Worm (Caenorhabditis elegans) whole organism, young adult: Measurements from ENCODE around the gene F17C11.12.

Experiments used
- B0336.3 ChIP-seq: fragments of 200-800 bp; sonication (Bioruptor generic); IDR thresholded peaks from 2 replicates; pipeline ENCODE4 v1.3.6; 2022; ENCODE audit warnings: missing genetic modification characterization, missing compliant biosample characterization
- D2030.7 ChIP-seq: fragments of 200-800 bp; sonication (Bioruptor generic); IDR thresholded peaks from 2 replicates; pipeline ENCODE4 v1.3.6; 2022; ENCODE audit warnings: missing genetic modification reagents, missing genetic modification characterization, missing compliant biosample characterization
- F23B12.7 ChIP-seq: sonication (generic microtip); optimal IDR thresholded peaks from 2 replicates; lab custom pipeline; 2017; ENCODE audit warnings: missing genetic modification characterization, mild to moderate bottlenecking, missing compliant biosample characterization, antibody characterized with exemption, moderate library complexity; ENCODE audit not compliant: insufficient read depth
- F57A8.1 ChIP-seq: fragments of 200-800 bp; sonication (Bioruptor generic); optimal IDR thresholded peaks from 2 replicates; lab custom pipeline; 2018; ENCODE audit warnings: mild to moderate bottlenecking, missing genetic modification characterization, moderate library complexity, missing compliant biosample characterization
- T07F8.4 ChIP-seq: sonication (generic microtip); optimal IDR thresholded peaks from 2 replicates; lab custom pipeline; 2016; ENCODE audit warnings: mild to moderate bottlenecking, missing genetic modification characterization, moderate library complexity, missing compliant biosample characterization
- Y53F4B.3 ChIP-seq: fragments of 200-800 bp; sonication (Bioruptor generic); IDR thresholded peaks from 2 replicates; pipeline ENCODE4 v1.3.6; 2022; ENCODE audit warnings: missing genetic modification reagents, missing genetic modification characterization, missing compliant biosample characterization
- Y56A3A.18 ChIP-seq: fragments of 200-800 bp; sonication (Bioruptor generic); IDR thresholded peaks from 2 replicates; pipeline ENCODE4 v1.3.6; 2022; ENCODE audit warnings: missing genetic modification reagents, missing genetic modification characterization, missing compliant biosample characterization
- ZK185.1 ChIP-seq: sonication (generic microtip); optimal IDR thresholded peaks from 2 replicates; lab custom pipeline; 2016; ENCODE audit warnings: mild to moderate bottlenecking, missing genetic modification characterization, missing compliant biosample characterization; ENCODE audit not compliant: poor library complexity, severe bottlenecking
- ama-1 ChIP-seq, 3 experiments: fragments of 150-350 bp in 1 of 3; sonication (generic microtip) in 2 of 3; optimal IDR thresholded peaks; 2 replicates each; lab custom pipeline; 2014 to 2018; ENCODE audit warnings: missing biosample characterization in 2 of 3, missing genetic modification characterization in 2 of 3, missing genetic modification reagents in 2 of 3
- attf-3 ChIP-seq: fragments of 200-800 bp; sonication (Bioruptor generic); conservative IDR thresholded peaks from 2 replicates; pipeline ENCODE4 v1.3.6; 2022; ENCODE audit warnings: missing genetic modification reagents, missing genetic modification characterization, missing compliant biosample characterization
- attf-5 ChIP-seq: fragments of 200-800 bp; sonication (Bioruptor generic); optimal IDR thresholded peaks from 2 replicates; lab custom pipeline; 2018; ENCODE audit warnings: mild to moderate bottlenecking, missing genetic modification characterization, missing compliant biosample characterization
- bed-1 ChIP-seq: fragments of 200-800 bp; sonication (Bioruptor generic); IDR thresholded peaks from 2 replicates; pipeline ENCODE4 v1.3.6; 2022; ENCODE audit warnings: missing genetic modification reagents, missing genetic modification characterization, missing compliant biosample characterization
- cebp-2 ChIP-seq: fragments of 200-800 bp; sonication (Bioruptor generic); IDR thresholded peaks from 2 replicates; pipeline ENCODE4 v1.3.6; 2022; ENCODE audit warnings: missing genetic modification characterization, missing compliant biosample characterization
- ceh-100 ChIP-seq: fragments of 200-800 bp; sonication (Bioruptor generic); IDR thresholded peaks from 2 replicates; pipeline ENCODE4 v1.3.6; 2022; ENCODE audit warnings: missing genetic modification reagents, missing genetic modification characterization, missing compliant biosample characterization
- ceh-27 ChIP-seq: fragments of 200-800 bp; sonication (Bioruptor generic); optimal IDR thresholded peaks from 2 replicates; lab custom pipeline; 2018; ENCODE audit warnings: mild to moderate bottlenecking, missing genetic modification characterization, moderate library complexity, missing compliant biosample characterization
- ceh-91 ChIP-seq: fragments of 200-800 bp; sonication (Bioruptor generic); IDR thresholded peaks from 2 replicates; pipeline ENCODE4 v1.3.6; 2022; ENCODE audit warnings: missing genetic modification reagents, missing genetic modification characterization, missing compliant biosample characterization
- die-1 ChIP-seq: sonication (generic microtip); optimal IDR thresholded peaks from 2 replicates; lab custom pipeline; 2016; ENCODE audit warnings: missing genotype, mild to moderate bottlenecking, missing genetic modification characterization, missing compliant biosample characterization
- dpff-1 ChIP-seq: sonication (generic microtip); optimal IDR thresholded peaks from 2 replicates; lab custom pipeline; 2017; ENCODE audit warnings: mild to moderate bottlenecking, missing genetic modification characterization, missing compliant biosample characterization
- ekl-4 ChIP-seq: fragments of 200-800 bp; sonication (Bioruptor generic); IDR thresholded peaks from 2 replicates; pipeline ENCODE4 v1.3.6; 2022; ENCODE audit warnings: missing genetic modification reagents, missing genetic modification characterization, missing compliant biosample characterization
- fkh-3 ChIP-seq: sonication (generic microtip); optimal IDR thresholded peaks from 2 replicates; lab custom pipeline; 2016; ENCODE audit warnings: mild to moderate bottlenecking, missing genetic modification characterization, missing compliant biosample characterization
- hlh-26 ChIP-seq: fragments of 200-800 bp; sonication (Bioruptor generic); conservative IDR thresholded peaks from 2 replicates; pipeline ENCODE4 v1.3.6; 2022; ENCODE audit warnings: missing genetic modification reagents, missing genetic modification characterization, missing compliant biosample characterization
- hrde-1 ChIP-seq: sonication (generic microtip); optimal IDR thresholded peaks from 2 replicates; lab custom pipeline; 2016; ENCODE audit warnings: missing genetic modification characterization, mild to moderate bottlenecking, missing compliant biosample characterization, moderate library complexity, missing genotype, missing genetic modification reagents, borderline replicate concordance
- hsf-1 ChIP-seq: fragments of 200-800 bp; sonication (Bioruptor generic); IDR thresholded peaks from 2 replicates; pipeline ENCODE4 v1.3.6; 2022; ENCODE audit warnings: missing genetic modification reagents, missing genetic modification characterization, missing compliant biosample characterization
- lag-1 ChIP-seq: fragments of 200-800 bp; sonication (Bioruptor generic); IDR thresholded peaks from 2 replicates; pipeline ENCODE4 v1.3.6; 2022; ENCODE audit warnings: missing genetic modification reagents, missing genetic modification characterization, missing compliant biosample characterization
- lin-26 ChIP-seq: fragments of 200-800 bp; sonication (Bioruptor generic); IDR thresholded peaks from 2 replicates; pipeline ENCODE4 v1.3.6; 2022; ENCODE audit warnings: missing genetic modification reagents, missing genetic modification characterization, missing compliant biosample characterization
- lin-35 ChIP-seq, 3 experiments: fragments of 150-350 bp in 2 of 3; sonication (generic microtip) in 1 of 3; optimal IDR thresholded peaks; 2 replicates each; lab custom pipeline; 2014 to 2018; ENCODE audit warnings: missing biosample characterization in 3 of 3, missing genetic modification characterization in 3 of 3, missing genetic modification reagents in 3 of 3
- madf-8 ChIP-seq: fragments of 200-800 bp; sonication (Bioruptor generic); conservative IDR thresholded peaks from 2 replicates; pipeline ENCODE4 v1.3.6; 2022; ENCODE audit warnings: missing genetic modification reagents, missing genetic modification characterization, missing compliant biosample characterization
- mel-28 ChIP-seq: sonication (generic microtip); optimal IDR thresholded peaks from 2 replicates; lab custom pipeline; 2016; ENCODE audit warnings: borderline replicate concordance, mild to moderate bottlenecking, missing genetic modification characterization, missing compliant biosample characterization
- mes-4 ChIP-seq: sonication (generic microtip); optimal IDR thresholded peaks from 2 replicates; lab custom pipeline; 2016; ENCODE audit warnings: missing genotype, missing genetic modification characterization, missing compliant biosample characterization
- mxl-1 ChIP-seq: sonication (generic microtip); optimal IDR thresholded peaks from 2 replicates; lab custom pipeline; 2016; ENCODE audit warnings: missing genetic modification characterization, missing compliant biosample characterization
- nfyb-1 ChIP-seq: fragments of 200-800 bp; sonication (Bioruptor generic); IDR thresholded peaks from 2 replicates; pipeline ENCODE4 v1.3.6; 2022; ENCODE audit warnings: missing genetic modification reagents, missing genetic modification characterization, missing compliant biosample characterization
- nhr-179 ChIP-seq: sonication (generic microtip); optimal IDR thresholded peaks from 2 replicates; lab custom pipeline; 2016; ENCODE audit warnings: mild to moderate bottlenecking, missing genetic modification characterization, missing compliant biosample characterization
- nhr-90 ChIP-seq: sonication (generic microtip); optimal IDR thresholded peaks from 2 replicates; lab custom pipeline; 2016; ENCODE audit warnings: missing genotype, mild to moderate bottlenecking, missing genetic modification characterization, missing compliant biosample characterization
- pha-4 ChIP-seq: fragments of 150-350 bp; sonication (generic microtip); optimal IDR thresholded peaks from 2 replicates; lab custom pipeline; 2014; ENCODE audit warnings: missing biosample characterization, missing genetic modification reagents, missing genetic modification characterization
- rec-8 ChIP-seq, 2 experiments: sonication (generic microtip); optimal IDR thresholded peaks; 2 replicates each; lab custom pipeline; 2016; ENCODE audit warnings: mild to moderate bottlenecking in 2 of 2, missing genetic modification characterization in 2 of 2, missing genetic modification reagents in 2 of 2, missing genotype in 2 of 2, missing biosample characterization in 1 of 2, missing compliant biosample characterization in 1 of 2, moderate library complexity in 1 of 2
- rpc-1 ChIP-seq, 2 experiments: fragments of 150-350 bp in 1 of 2; sonication (generic microtip) in 1 of 2; optimal IDR thresholded peaks; 2 replicates each; lab custom pipeline; 2014 to 2018; ENCODE audit warnings: missing biosample characterization in 1 of 2, missing genetic modification characterization in 1 of 2, missing genetic modification reagents in 1 of 2, missing genotype in 1 of 2
- snpc-3.4 ChIP-seq: sonication (generic microtip); optimal IDR thresholded peaks from 2 replicates; lab custom pipeline; 2017; ENCODE audit warnings: missing genetic modification characterization, mild to moderate bottlenecking, missing compliant biosample characterization, antibody characterized with exemption, moderate library complexity, missing genotype, missing genetic modification reagents
- somi-1 ChIP-seq: fragments of 200-800 bp; sonication (Bioruptor generic); optimal IDR thresholded peaks from 2 replicates; lab custom pipeline; 2018; ENCODE audit warnings: mild to moderate bottlenecking, missing genetic modification characterization, missing compliant biosample characterization
- sptf-2 ChIP-seq: fragments of 200-800 bp; sonication (Bioruptor generic); optimal IDR thresholded peaks from 2 replicates; lab custom pipeline; 2018; ENCODE audit warnings: mild to moderate bottlenecking, missing genetic modification characterization, missing compliant biosample characterization
- tbp1 ChIP-seq: fragments of 200-800 bp; sonication (Bioruptor generic); optimal IDR thresholded peaks from 2 replicates; lab custom pipeline; 2018; ENCODE audit warnings: mild to moderate bottlenecking, missing genetic modification characterization, missing compliant biosample characterization
- tlf-1 ChIP-seq: fragments of 200-800 bp; sonication (Bioruptor generic); optimal IDR thresholded peaks from 2 replicates; lab custom pipeline; 2018; ENCODE audit warnings: mild to moderate bottlenecking, missing genetic modification characterization, missing compliant biosample characterization
- unc-130 ChIP-seq: sonication (generic microtip); optimal IDR thresholded peaks from 2 replicates; lab custom pipeline; 2016; ENCODE audit warnings: missing genetic modification reagents, missing genetic modification characterization, missing compliant biosample characterization
- xnd-1 ChIP-seq: sonication (generic microtip); optimal IDR thresholded peaks from 2 replicates; lab custom pipeline; 2016; ENCODE audit warnings: missing genotype, missing genetic modification reagents, missing genetic modification characterization, missing compliant biosample characterization
- zim-3 ChIP-seq: sonication (generic microtip); optimal IDR thresholded peaks from 2 replicates; lab custom pipeline; 2017; ENCODE audit warnings: mild to moderate bottlenecking, missing genetic modification characterization, moderate library complexity, missing compliant biosample characterization
- ztf-22 ChIP-seq: fragments of 200-800 bp; sonication (Bioruptor generic); optimal IDR thresholded peaks from 2 replicates; lab custom pipeline; 2018; ENCODE audit warnings: mild to moderate bottlenecking, missing genetic modification characterization, moderate library complexity, missing compliant biosample characterization
- ztf-26 ChIP-seq: sonication (generic microtip); optimal IDR thresholded peaks from 2 replicates; lab custom pipeline; 2017; ENCODE audit warnings: missing genetic modification characterization, missing compliant biosample characterization
- ztf-28 ChIP-seq: fragments of 200-800 bp; sonication (Bioruptor generic); IDR thresholded peaks from 2 replicates; pipeline ENCODE4 v1.3.6; 2022; ENCODE audit warnings: missing genetic modification reagents, missing genetic modification characterization, missing compliant biosample characterization
- ztf-6 ChIP-seq: fragments of 200-800 bp; sonication (Bioruptor generic); IDR thresholded peaks from 2 replicates; pipeline ENCODE4 v1.3.6; 2022; ENCODE audit warnings: missing genetic modification reagents, missing genetic modification characterization, missing compliant biosample characterization

F17C11.12 gene

ce11 chrV:10940571-10940991 is 3.9 kb upstream of the F17C11.12 start (continued):
- TF ChIP-seq xnd-1 (tag; lab: Kevin White, UChicago) (no peak), ztf-6 (GFP tag; lab: Robert Waterston, UW) (no peak), hrde-1 (tag; lab: Kevin White, UChicago) (no peak), ztf-26 (tag; lab: Kevin White, UChicago) (no peak), attf-3 (GFP tag; lab: Robert Waterston, UW) (no peak), ama-1 (optimal IDR thresholded peaks at IDR 0.05; lab: Kevin White, UChicago) (peak; percentile 41), ama-1 (GFP tag; optimal IDR thresholded peaks at IDR 0.05; lab: Kevin White, UChicago) (no peak), ceh-100 (GFP tag; lab: Robert Waterston, UW) (no peak), nhr-179 (no peak), zim-3 (no peak), hsf-1 (GFP tag; lab: Robert Waterston, UW) (no peak), mes-4 (tag; lab: Kevin White, UChicago) (no peak), B0336.3 (peak; percentile 87), madf-8 (GFP tag; lab: Robert Waterston, UW) (no peak), snpc-3.4 (no peak), pha-4 (tag; lab: Kevin White, UChicago) (no peak), die-1 (tag; lab: Kevin White, UChicago) (no peak), nfyb-1 (GFP tag; lab: Robert Waterston, UW) (peak; percentile 68; the same call in 1 of the 2 replicates), hlh-26 (GFP tag; lab: Robert Waterston, UW) (no peak), bed-1 (GFP tag; lab: Robert Waterston, UW) (no peak), Y53F4B.3 (GFP tag; lab: Robert Waterston, UW) (no peak), lag-1 (GFP tag; lab: Robert Waterston, UW) (no peak), nhr-90 (peak; percentile 57), ZK185.1 (peak; percentile 52), ceh-91 (no peak), Y56A3A.18 (GFP tag; lab: Robert Waterston, UW) (no peak), unc-130 (GFP tag; lab: Kevin White, UChicago) (no peak), tbp1 (GFP tag; lab: Kevin White, UChicago) (peak; percentile 4), F57A8.1 (GFP tag; lab: Kevin White, UChicago) (no peak), mel-28 (tag; lab: Kevin White, UChicago) (no peak), ztf-22 (GFP tag; lab: Kevin White, UChicago) (peak; percentile 80), somi-1 (GFP tag; lab: Kevin White, UChicago) (no peak), tlf-1 (GFP tag; lab: Kevin White, UChicago) (peak; percentile 42), rpc-1 (optimal IDR thresholded peaks at IDR 0.05; lab: Kevin White, UChicago) (no peak), rpc-1 (tag; optimal IDR thresholded peaks at IDR 0.05; lab: Kevin White, UChicago) (no peak), fkh-3 (tag; lab: Kevin White, UChicago) (no peak), lin-35 (GFP tag; optimal IDR thresholded peaks at IDR 0.05; lab: Kevin White, UChicago) (no peak), T07F8.4 (no peak), ekl-4 (GFP tag; lab: Robert Waterston, UW) (no peak), dpff-1 (tag; lab: Kevin White, UChicago) (no peak), mxl-1 (tag; lab: Kevin White, UChicago) (no peak), cebp-2 (no peak), attf-5 (GFP tag; lab: Kevin White, UChicago) (peak; percentile 73), sptf-2 (GFP tag; lab: Kevin White, UChicago) (no peak), D2030.7 (GFP tag; lab: Robert Waterston, UW) (no peak), ceh-27 (GFP tag; lab: Kevin White, UChicago) (peak; percentile 52), lin-26 (GFP tag; lab: Robert Waterston, UW) (no peak), F23B12.7 (peak; percentile 19), rec-8 (tag; optimal IDR thresholded peaks at IDR 0.05; lab: Kevin White, UChicago) (no peak), ztf-28 (no peak)
